Worm (Caenorhabditis elegans): ENCODE results near the gene T27E4.1.

DNA sequence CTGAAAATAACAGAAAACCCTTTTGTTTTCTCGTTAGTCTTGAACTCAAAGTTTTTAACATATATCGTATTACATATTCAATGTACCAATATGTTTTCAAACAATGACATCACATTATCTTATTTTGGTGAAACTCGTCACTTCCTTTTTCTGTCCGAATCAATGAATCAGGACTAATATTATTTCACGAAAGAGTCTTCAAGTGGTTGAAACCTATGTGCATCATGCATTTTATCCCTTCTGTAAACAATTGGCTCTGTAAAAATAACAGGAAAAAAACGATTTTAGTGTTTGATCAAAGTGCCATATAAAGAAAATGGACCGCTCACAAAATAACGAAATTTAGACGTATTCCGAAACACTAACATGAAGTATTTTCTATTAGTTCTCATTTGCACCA, 16.1 kb downstream of the T27E4.1 start, which contains the start of gene F21C10.18:
- TF ChIP-seq snpc-4 (GFP tag; optimal IDR thresholded peaks at IDR 0.05) (no peak), snpc-4 (tag; optimal IDR thresholded peaks at IDR 0.05) (no peak), madf-6 (GFP tag; IDR thresholded peaks at IDR 0.05) (no peak), ceh-91 (GFP tag; IDR thresholded peaks at IDR 0.05) (no peak), ceh-27 (GFP tag; optimal IDR thresholded peaks at IDR 0.05) (no peak), F22D6.2 (tag; optimal IDR thresholded peaks at IDR 0.05) (no peak), ztf-25 (GFP tag; IDR thresholded peaks at IDR 0.05) (no peak), ama-1 (optimal IDR thresholded peaks at IDR 0.05) (no peak), ama-1 (GFP tag; optimal IDR thresholded peaks at IDR 0.05) (no peak), egl-44 (GFP tag; IDR thresholded peaks at IDR 0.05) (no peak), lin-40 (tag; optimal IDR thresholded peaks at IDR 0.05) (no peak), aptf-2 (GFP tag; conservative IDR thresholded peaks at IDR 0.05) (no peak), egl-18 (GFP tag; IDR thresholded peaks at IDR 0.05) (no peak), zfh-2 (GFP tag; conservative IDR thresholded peaks at IDR 0.05) (no peak)

Data from whole organism, young adult.